Worm (Caenorhabditis elegans) whole organism, L1 larva: Measurements from ENCODE around the gene dnpp-1.

Source experiments
- C04F5.9 ChIP-seq: sonication (generic microtip); optimal IDR thresholded peaks from 2 replicates; lab custom pipeline; 2016; ENCODE audit warnings: missing genetic modification characterization, missing compliant biosample characterization
- C34B4.2 ChIP-seq: sonication (generic microtip); optimal IDR thresholded peaks from 2 replicates; lab custom pipeline; 2017; ENCODE audit warnings: mild to moderate bottlenecking, missing genetic modification characterization, missing compliant biosample characterization
- Y116A8C.19 ChIP-seq: sonication (generic microtip); optimal IDR thresholded peaks from 2 replicates; lab custom pipeline; 2016; ENCODE audit warnings: missing compliant biosample characterization, missing genetic modification characterization, borderline replicate concordance
- ceh-8 ChIP-seq: fragments of 200-800 bp; sonication (Bioruptor generic); optimal IDR thresholded peaks from 2 replicates; lab custom pipeline; 2018; ENCODE audit warnings: mild to moderate bottlenecking, missing genetic modification characterization, moderate library complexity, missing compliant biosample characterization
- ceh-82 ChIP-seq, 3 experiments: fragments of 150-350 bp in 1 of 3; sonication (generic microtip) in 2 of 3; optimal IDR thresholded peaks; 2 replicates each; lab custom pipeline; 2014 to 2017; ENCODE audit warnings: missing biosample characterization in 3 of 3, missing genetic modification characterization in 3 of 3
- ceh-90 ChIP-seq: sonication (generic microtip); optimal IDR thresholded peaks from 2 replicates; lab custom pipeline; 2016; ENCODE audit warnings: missing genetic modification characterization, missing compliant biosample characterization
- ces-1 ChIP-seq: fragments of 150-350 bp; optimal IDR thresholded peaks from 2 replicates; lab custom pipeline; 2014; ENCODE audit warnings: missing biosample characterization, missing genetic modification reagents, missing genetic modification characterization
- dpl-1 ChIP-seq, 3 experiments: fragments of 150-350 bp in 2 of 3; sonication (generic microtip) in 1 of 3; optimal IDR thresholded peaks; 2 replicates each; lab custom pipeline; 2014 to 2017; ENCODE audit warnings: missing biosample characterization in 3 of 3, missing genetic modification characterization in 3 of 3, missing genetic modification reagents in 3 of 3
- egl-13 ChIP-seq: sonication (generic microtip); optimal IDR thresholded peaks from 2 replicates; lab custom pipeline; 2016; ENCODE audit warnings: missing genotype, missing genetic modification reagents, missing genetic modification characterization, missing compliant biosample characterization
- elt-2 ChIP-seq: sonication (generic microtip); optimal IDR thresholded peaks from 2 replicates; lab custom pipeline; 2016; ENCODE audit warnings: missing genetic modification characterization, mild to moderate bottlenecking, inconsistent platforms, missing compliant biosample characterization, missing genetic modification reagents
- elt-3 ChIP-seq, 6 experiments: fragments of 150-350 bp in 1 of 6; sonication (generic microtip); optimal IDR thresholded peaks; 2 replicates each; lab custom pipeline; 2017 to 2018; ENCODE audit warnings: missing biosample characterization in 6 of 6, missing genetic modification characterization in 6 of 6, inconsistent platforms in 1 of 6
- fkh-10 ChIP-seq: sonication (generic microtip); optimal IDR thresholded peaks from 2 replicates; lab custom pipeline; 2017; ENCODE audit warnings: missing biosample characterization, missing genetic modification reagents, missing genetic modification characterization
- fkh-4 ChIP-seq: sonication (generic microtip); optimal IDR thresholded peaks from 2 replicates; lab custom pipeline; 2016; ENCODE audit warnings: missing compliant biosample characterization, missing genetic modification characterization, borderline replicate concordance
- grh-1 ChIP-seq: fragments of 200-800 bp; sonication (Bioruptor generic); IDR thresholded peaks from 2 replicates; pipeline ENCODE4 v1.3.6; 2022; ENCODE audit warnings: missing genetic modification reagents, missing genetic modification characterization, missing compliant biosample characterization
- hlh-17 ChIP-seq: fragments of 200-800 bp; sonication (Bioruptor generic); optimal IDR thresholded peaks from 2 replicates; lab custom pipeline; 2018; ENCODE audit warnings: missing genetic modification characterization, mild to moderate bottlenecking, missing compliant biosample characterization, moderate library complexity, borderline replicate concordance
- hlh-4 ChIP-seq: sonication (generic microtip); optimal IDR thresholded peaks from 2 replicates; lab custom pipeline; 2016; ENCODE audit warnings: mild to moderate bottlenecking, missing genetic modification characterization, missing compliant biosample characterization
- hpl-2 ChIP-seq: fragments of 150-350 bp; optimal IDR thresholded peaks from 2 replicates; lab custom pipeline; 2014; ENCODE audit warnings: missing biosample characterization, missing genetic modification reagents, missing genetic modification characterization
- irx-1 ChIP-seq: sonication (generic microtip); optimal IDR thresholded peaks from 2 replicates; lab custom pipeline; 2016; ENCODE audit warnings: missing genetic modification characterization, missing compliant biosample characterization
- lin-13 ChIP-seq: fragments of 150-350 bp; optimal IDR thresholded peaks from 2 replicates; lab custom pipeline; 2014; ENCODE audit warnings: missing biosample characterization, missing genetic modification reagents, missing genetic modification characterization
- lin-15B ChIP-seq: fragments of 150-350 bp; sonication (generic microtip); optimal IDR thresholded peaks from 3 replicates; lab custom pipeline; 2014; ENCODE audit warnings: missing biosample characterization, missing genetic modification characterization
- lir-3 ChIP-seq: sonication (generic microtip); optimal IDR thresholded peaks from 2 replicates; lab custom pipeline; 2016; ENCODE audit warnings: mild to moderate bottlenecking, missing genetic modification characterization, moderate library complexity, missing compliant biosample characterization; ENCODE audit not compliant: poor library complexity
- mef-2 ChIP-seq: fragments of 150-350 bp; optimal IDR thresholded peaks from 2 replicates; lab custom pipeline; 2014; ENCODE audit warnings: missing biosample characterization, missing genetic modification characterization
- nhr-19 ChIP-seq: fragments of 200-800 bp; sonication (Bioruptor generic); conservative IDR thresholded peaks from 2 replicates; pipeline ENCODE4 v1.3.6; 2022; ENCODE audit warnings: missing genetic modification characterization, missing compliant biosample characterization
- nhr-71 ChIP-seq: sonication (generic microtip); optimal IDR thresholded peaks from 2 replicates; lab custom pipeline; 2016; ENCODE audit warnings: mild to moderate bottlenecking, missing genetic modification characterization, moderate library complexity, missing compliant biosample characterization
- nhr-77 ChIP-seq: fragments of 150-350 bp; optimal IDR thresholded peaks from 2 replicates; lab custom pipeline; 2014; ENCODE audit warnings: missing biosample characterization, missing genetic modification characterization
- nhr-84 ChIP-seq: sonication (generic microtip); optimal IDR thresholded peaks from 2 replicates; lab custom pipeline; 2017; ENCODE audit warnings: missing biosample characterization, missing genetic modification characterization
- nhr-90 ChIP-seq: sonication (generic microtip); optimal IDR thresholded peaks from 2 replicates; lab custom pipeline; 2016; ENCODE audit warnings: mild to moderate bottlenecking, missing genetic modification characterization, missing compliant biosample characterization; ENCODE audit not compliant: poor library complexity
- rnt-1 ChIP-seq: sonication (generic microtip); optimal IDR thresholded peaks from 2 replicates; lab custom pipeline; 2016; ENCODE audit warnings: mild to moderate bottlenecking, missing genetic modification characterization, moderate library complexity, missing compliant biosample characterization
- skn-1 ChIP-seq: fragments of 150-350 bp; optimal IDR thresholded peaks from 2 replicates; lab custom pipeline; 2014; ENCODE audit warnings: missing biosample characterization, missing genetic modification characterization
- snpc-4 ChIP-seq: fragments of 150-350 bp; optimal IDR thresholded peaks from 2 replicates; lab custom pipeline; 2014; ENCODE audit warnings: missing biosample characterization, missing genetic modification characterization
- sox-4 ChIP-seq: sonication (generic microtip); optimal IDR thresholded peaks from 2 replicates; lab custom pipeline; 2016; ENCODE audit warnings: missing genetic modification characterization, missing compliant biosample characterization
- swsn-7 ChIP-seq: sonication (generic microtip); optimal IDR thresholded peaks from 2 replicates; lab custom pipeline; 2016; ENCODE audit warnings: missing genetic modification characterization, missing compliant biosample characterization
- unc-30 ChIP-seq: sonication (generic microtip); optimal IDR thresholded peaks from 2 replicates; lab custom pipeline; 2017; ENCODE audit warnings: missing biosample characterization, missing genetic modification characterization
- unc-62 ChIP-seq: fragments of 150-350 bp; optimal IDR thresholded peaks from 2 replicates; lab custom pipeline; 2014; ENCODE audit warnings: missing biosample characterization, missing genetic modification reagents, missing genetic modification characterization
- unc-86 ChIP-seq: sonication (generic microtip); optimal IDR thresholded peaks from 2 replicates; lab custom pipeline; 2016; ENCODE audit warnings: missing genetic modification characterization, missing compliant biosample characterization
- unc-98 ChIP-seq: fragments of 200-800 bp; sonication (Bioruptor generic); IDR thresholded peaks from 2 replicates; pipeline ENCODE4 v1.3.6; 2022; ENCODE audit warnings: missing genetic modification characterization, missing compliant biosample characterization
- xbp-1 ChIP-seq: sonication (generic microtip); optimal IDR thresholded peaks from 2 replicates; lab custom pipeline; 2016; ENCODE audit warnings: missing genetic modification characterization, missing compliant biosample characterization
- zag-1 ChIP-seq: fragments of 150-350 bp; optimal IDR thresholded peaks from 2 replicates; lab custom pipeline; 2014; ENCODE audit warnings: missing biosample characterization, missing genetic modification characterization
- ztf-11 ChIP-seq, 2 experiments: sonication (generic microtip); optimal IDR thresholded peaks; 2 replicates each; lab custom pipeline; 2016 to 2017; ENCODE audit warnings: missing genetic modification characterization in 2 of 2, missing biosample characterization in 1 of 2, missing compliant biosample characterization in 1 of 2

dnpp-1 gene

DNA sequence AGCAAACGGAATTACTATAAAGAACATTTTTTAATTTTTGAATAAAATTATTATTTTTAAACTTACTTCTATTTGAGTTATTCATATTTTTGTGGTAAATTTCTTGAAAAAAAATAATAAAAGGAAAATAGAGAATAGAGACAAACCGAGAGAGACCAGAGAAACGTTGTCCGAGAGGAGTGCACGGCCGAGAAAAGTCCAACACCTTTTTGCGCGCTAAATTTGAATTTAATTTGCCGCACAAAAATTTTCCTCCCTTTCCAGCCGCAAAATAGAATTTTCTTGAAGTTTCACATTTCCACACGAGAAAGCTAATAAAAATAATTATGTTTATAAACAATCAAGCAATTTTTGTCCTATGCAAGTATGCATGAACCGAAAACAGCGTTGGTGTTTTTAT, 8.2 kb upstream of the dnpp-1 start, which contains the start of the genes F01F1.11 and F01F1.3 (continued):
- TF ChIP-seq egl-13 (peak; percentile 90), ceh-90 (tag; lab: Kevin White, UChicago) (peak; percentile 91), hlh-17 (GFP tag; lab: Kevin White, UChicago) (no peak), sox-4 (peak; percentile 92), nhr-71 (tag; lab: Kevin White, UChicago) (peak; percentile 92), nhr-77 (peak; percentile 54), hpl-2 (GFP tag; lab: Kevin White, UChicago) (no peak), elt-2 (tag; lab: Kevin White, UChicago) (peak; percentile 52), ceh-82 (tag; optimal IDR thresholded peaks at IDR 0.05; lab: Kevin White, UChicago) (peak; percentile 69 to 82 (median 79)), lin-15B (tag; lab: Kevin White, UChicago) (peak; percentile 19), nhr-90 (tag; lab: Kevin White, UChicago) (peak; percentile 92), skn-1 (tag; lab: Kevin White, UChicago) (peak; percentile 70), lir-3 (peak; percentile 96), ztf-11 (tag; optimal IDR thresholded peaks at IDR 0.05; lab: Kevin White, UChicago) (peak in 1 of 2 experiments; percentile 95), unc-30 (tag; lab: Kevin White, UChicago) (no peak), nhr-19 (GFP tag; lab: Robert Waterston, UW) (peak; percentile 89), dpl-1 (GFP tag; optimal IDR thresholded peaks at IDR 0.05; lab: Kevin White, UChicago) (peak; percentile 95 to 97 (median 96)), rnt-1 (tag; lab: Kevin White, UChicago) (peak; percentile 99), ces-1 (no peak), fkh-10 (no peak), unc-86 (peak; percentile 79), unc-62 (GFP tag; lab: Kevin White, UChicago) (no peak), xbp-1 (tag; lab: Kevin White, UChicago) (peak; percentile 89), grh-1 (GFP tag; lab: Robert Waterston, UW) (peak; percentile 62), ceh-8 (GFP tag; lab: Kevin White, UChicago) (peak; percentile 84), Y116A8C.19 (peak; percentile 72), swsn-7 (peak; percentile 89), unc-98 (GFP tag; lab: Robert Waterston, UW) (peak; percentile 19; the same call in 1 of the 2 replicates), hlh-4 (tag; lab: Kevin White, UChicago) (peak; percentile 50), elt-3 (tag; optimal IDR thresholded peaks at IDR 0.05; lab: Kevin White, UChicago) (peak in 2 of 6 experiments; percentile 40 to 60)

DNA sequence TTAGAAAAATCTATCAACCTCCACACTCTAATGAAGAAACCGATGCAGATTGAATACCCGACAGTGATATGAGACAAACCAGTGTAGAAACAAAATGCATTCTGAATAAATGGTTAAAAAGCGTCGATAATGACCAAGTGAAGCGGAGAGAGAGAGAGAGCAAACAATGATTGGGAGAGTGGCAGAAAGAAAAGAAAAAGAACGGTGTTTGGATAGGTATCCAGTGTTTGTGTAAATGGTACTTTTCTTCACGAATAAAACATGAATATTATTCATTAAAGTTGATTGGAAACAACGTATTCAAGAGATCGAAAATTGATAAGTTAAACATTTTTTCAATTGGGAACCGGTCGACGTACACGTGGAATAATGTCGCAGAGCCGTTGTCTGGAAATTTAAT, 5.8 kb upstream of the dnpp-1 start, which contains the start of gene F01F1.15:
Gene F01F1.15, minus strand, starts transcription at position 101 of the 400 bp plus-strand sequence.
- TF ChIP-seq unc-62 (GFP tag; lab: Kevin White, UChicago) (no peak), irx-1 (tag; lab: Kevin White, UChicago) (no peak), ceh-90 (tag; lab: Kevin White, UChicago) (no peak), skn-1 (tag; lab: Kevin White, UChicago) (no peak), dpl-1 (GFP tag; optimal IDR thresholded peaks at IDR 0.05; lab: Kevin White, UChicago) (no peak)

DNA sequence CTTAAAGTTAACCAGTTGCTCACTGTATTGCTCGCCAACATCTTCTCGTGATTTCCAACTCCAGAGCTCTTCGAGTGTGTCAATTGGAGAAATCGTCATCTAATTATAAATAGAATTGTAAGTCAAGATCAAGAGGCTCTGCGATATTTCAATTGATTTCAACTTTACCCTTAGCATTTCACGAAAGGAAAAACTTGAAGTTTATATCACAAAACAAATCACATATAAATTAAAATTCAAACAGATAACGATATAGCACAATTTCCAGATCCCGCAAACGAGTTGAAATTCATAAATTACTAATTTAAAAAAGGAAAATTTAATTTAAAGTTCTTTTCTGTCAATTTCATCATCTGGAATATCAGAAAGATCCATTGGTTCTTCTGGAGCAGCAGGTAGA, 4.8 kb upstream of the dnpp-1 start, which contains the start of gene eng-1:
Gene eng-1, minus strand, starts transcription at position 101 of the 400 bp plus-strand sequence.
- TF ChIP-seq C04F5.9 (tag; lab: Kevin White, UChicago): no peak
- TF ChIP-seq zag-1 (tag; lab: Kevin White, UChicago): no peak
- no peak for TF ChIP-seq snpc-4 (tag; lab: Kevin White, UChicago)
- no peak for TF ChIP-seq lin-13 (GFP tag; lab: Kevin White, UChicago)
- no peak for TF ChIP-seq elt-3 (tag; optimal IDR thresholded peaks at IDR 0.05; lab: Kevin White, UChicago)
- no peak for TF ChIP-seq mef-2
- no peak for TF ChIP-seq nhr-84 (tag; lab: Kevin White, UChicago)
- TF ChIP-seq nhr-90 (tag; lab: Kevin White, UChicago): no peak
- TF ChIP-seq C34B4.2 (tag; lab: Kevin White, UChicago): no peak
- no peak for TF ChIP-seq lin-15B (tag; lab: Kevin White, UChicago)
- no peak for TF ChIP-seq fkh-4
